Fruit fly (Drosophila melanogaster): ENCODE measurements around the gene CG44195.

- TF ChIP-seq h (optimal IDR thresholded peaks at IDR 0.05), result no peak
- TF ChIP-seq psq (optimal IDR thresholded peaks at IDR 0.05), result no peak
- no peak for TF ChIP-seq Sin3A (optimal IDR thresholded peaks at IDR 0.05)
- no peak for TF ChIP-seq insv (optimal IDR thresholded peaks at IDR 0.05)
- no peak for TF ChIP-seq Myc (optimal IDR thresholded peaks at IDR 0.05)
These were observed 19.0 kb upstream of the CG44195 start for dm6 chr3L:7714301-7714946.

All from Kc167 (cell line).